Worm (Caenorhabditis elegans) whole organism, L4 larva: ENCODE data around the gene R10E8.5.
"Not testable (repeated sequence)": the region's sequence is repeated elsewhere in the genome, so short reads cannot be mapped to it uniquely, and the experiment has no call there.

Source experiments
- F10B5.3 ChIP-seq: sonication (generic microtip); optimal IDR thresholded peaks from 2 replicates; lab custom pipeline; 2016; ENCODE audit warnings: mild to moderate bottlenecking, missing genetic modification characterization, missing compliant biosample characterization
- T20F7.1 ChIP-seq: fragments of 200-800 bp; sonication (Bioruptor generic); optimal IDR thresholded peaks from 2 replicates; lab custom pipeline; 2018; ENCODE audit warnings: mild to moderate bottlenecking, missing genetic modification characterization, missing compliant biosample characterization
- T26A8.4 ChIP-seq: fragments of 200-800 bp; sonication (Bioruptor generic); IDR thresholded peaks from 2 replicates; pipeline ENCODE4 v1.3.6; 2022; ENCODE audit warnings: missing genetic modification characterization, missing compliant biosample characterization
- Y48G9A.11 ChIP-seq: fragments of 200-800 bp; sonication (Bioruptor generic); IDR thresholded peaks from 2 replicates; pipeline ENCODE4 v1.3.6; 2022; ENCODE audit warnings: missing genetic modification reagents, missing genetic modification characterization, missing compliant biosample characterization
- Y75B8A.6 ChIP-seq: fragments of 200-800 bp; sonication (Bioruptor generic); IDR thresholded peaks from 2 replicates; pipeline ENCODE4 v1.3.6; 2022; ENCODE audit warnings: missing genetic modification reagents, missing genetic modification characterization, missing compliant biosample characterization
- ZK337.2 ChIP-seq: fragments of 200-800 bp; sonication (Bioruptor generic); IDR thresholded peaks from 2 replicates; pipeline ENCODE4 v1.3.6; 2022; ENCODE audit warnings: missing genetic modification reagents, missing genetic modification characterization, missing compliant biosample characterization
- aha-1 ChIP-seq: fragments of 150-350 bp; peaks from one replicate; lab custom pipeline; 2014; ENCODE audit warnings: missing biosample characterization, missing genetic modification characterization
- attf-4 ChIP-seq: sonication (generic microtip); optimal IDR thresholded peaks from 3 replicates; lab custom pipeline; 2017; ENCODE audit warnings: missing biosample characterization, missing genetic modification characterization
- ceh-82 ChIP-seq: sonication (generic microtip); optimal IDR thresholded peaks from 2 replicates; lab custom pipeline; 2017; ENCODE audit warnings: missing biosample characterization, missing genetic modification characterization
- ces-1 ChIP-seq: fragments of 150-350 bp; sonication (generic microtip); optimal IDR thresholded peaks from 4 replicates; lab custom pipeline; 2014; ENCODE audit warnings: missing biosample characterization, missing genetic modification reagents, missing genetic modification characterization
- ctbp-1 ChIP-seq: fragments of 200-800 bp; sonication (Bioruptor generic); IDR thresholded peaks from 2 replicates; pipeline ENCODE4 v1.3.6; 2022; ENCODE audit warnings: missing genetic modification reagents, missing genetic modification characterization, missing compliant biosample characterization
- daf-12 ChIP-seq: fragments of 150-350 bp; optimal IDR thresholded peaks from 2 replicates; lab custom pipeline; 2014; ENCODE audit warnings: missing biosample characterization, missing genetic modification reagents, missing genetic modification characterization
- dpl-1 ChIP-seq: fragments of 150-350 bp; optimal IDR thresholded peaks from 2 replicates; lab custom pipeline; 2014; ENCODE audit warnings: missing biosample characterization, missing genetic modification reagents, missing genetic modification characterization
- egl-27 ChIP-seq: sonication (generic microtip); optimal IDR thresholded peaks from 3 replicates; lab custom pipeline; 2017; ENCODE audit warnings: missing biosample characterization, missing genetic modification reagents, missing genetic modification characterization
- fos-1 ChIP-seq: fragments of 150-350 bp; optimal IDR thresholded peaks from 2 replicates; lab custom pipeline; 2014; ENCODE audit warnings: missing biosample characterization, missing genetic modification characterization
- gei-8 ChIP-seq: fragments of 200-800 bp; sonication (Bioruptor generic); optimal IDR thresholded peaks from 2 replicates; lab custom pipeline; 2018; ENCODE audit warnings: mild to moderate bottlenecking, missing genetic modification characterization, missing compliant biosample characterization
- hlh-11 ChIP-seq: fragments of 200-800 bp; sonication (Bioruptor generic); optimal IDR thresholded peaks from 2 replicates; lab custom pipeline; 2018; ENCODE audit warnings: mild to moderate bottlenecking, missing genetic modification characterization, missing compliant biosample characterization
- lin-15B ChIP-seq: fragments of 150-350 bp; sonication (generic microtip); optimal IDR thresholded peaks from 3 replicates; lab custom pipeline; 2014; ENCODE audit warnings: missing biosample characterization, missing genetic modification characterization
- lin-29 ChIP-seq: fragments of 200-800 bp; sonication (Bioruptor generic); IDR thresholded peaks from 2 replicates; pipeline ENCODE4 v1.3.6; 2022; ENCODE audit warnings: missing genetic modification reagents, missing genetic modification characterization, missing compliant biosample characterization
- lir-3 ChIP-seq: sonication (generic microtip); optimal IDR thresholded peaks from 2 replicates; lab custom pipeline; 2016; ENCODE audit warnings: mild to moderate bottlenecking, missing genetic modification characterization, missing compliant biosample characterization
- lsy-2 ChIP-seq, 2 experiments: fragments of 150-350 bp in 1 of 2; sonication (generic microtip) in 1 of 2; optimal IDR thresholded peaks; 2 replicates each; lab custom pipeline; 2014 to 2017; ENCODE audit warnings: missing biosample characterization in 2 of 2, missing genetic modification characterization in 2 of 2
- mxl-3 ChIP-seq: fragments of 200-800 bp; sonication (Bioruptor generic); optimal IDR thresholded peaks from 2 replicates; lab custom pipeline; 2018; ENCODE audit warnings: mild to moderate bottlenecking, missing genetic modification characterization, missing compliant biosample characterization
- nhr-10 ChIP-seq: fragments of 150-350 bp; optimal IDR thresholded peaks from 2 replicates; lab custom pipeline; 2014; ENCODE audit warnings: missing biosample characterization, missing genetic modification characterization
- nhr-102 ChIP-seq: sonication (generic microtip); optimal IDR thresholded peaks from 2 replicates; lab custom pipeline; 2016; ENCODE audit warnings: mild to moderate bottlenecking, missing genetic modification characterization, moderate library complexity, missing compliant biosample characterization
- nhr-11 ChIP-seq: fragments of 150-350 bp; optimal IDR thresholded peaks from 2 replicates; lab custom pipeline; 2014; ENCODE audit warnings: missing biosample characterization, missing genetic modification characterization
- nhr-28 ChIP-seq: fragments of 150-350 bp; optimal IDR thresholded peaks from 2 replicates; lab custom pipeline; 2014; ENCODE audit warnings: missing biosample characterization, missing genetic modification characterization
- nhr-42 ChIP-seq: fragments of 200-800 bp; sonication (Bioruptor generic); IDR thresholded peaks from 2 replicates; pipeline ENCODE4 v1.3.6; 2022; ENCODE audit warnings: missing genetic modification characterization, missing compliant biosample characterization
- nhr-6 ChIP-seq: fragments of 150-350 bp; optimal IDR thresholded peaks from 2 replicates; lab custom pipeline; 2014; ENCODE audit warnings: missing biosample characterization, missing genetic modification characterization
- nhr-77 ChIP-seq: fragments of 150-350 bp; optimal IDR thresholded peaks from 2 replicates; lab custom pipeline; 2014; ENCODE audit warnings: missing biosample characterization, missing genetic modification characterization
- pha-4 ChIP-seq, 2 experiments: fragments of 150-350 bp in 1 of 2; fragments of 200-800 bp in 1 of 2; sonication (Bioruptor generic) in 1 of 2; IDR thresholded peaks in 1 of 2; optimal IDR thresholded peaks in 1 of 2; 2 replicates each; pipeline versions ENCODE4 v1.3.6 to Lab custom; 2014 to 2022; ENCODE audit warnings: missing genetic modification characterization in 2 of 2, missing genetic modification reagents in 2 of 2, missing biosample characterization in 1 of 2, missing compliant biosample characterization in 1 of 2
- pqm-1 ChIP-seq: sonication (generic microtip); optimal IDR thresholded peaks from 2 replicates; lab custom pipeline; 2017; ENCODE audit warnings: missing biosample characterization, missing genetic modification characterization
- sdz-12 ChIP-seq: fragments of 200-800 bp; sonication (Bioruptor generic); optimal IDR thresholded peaks from 2 replicates; lab custom pipeline; 2018; ENCODE audit warnings: mild to moderate bottlenecking, missing genetic modification characterization, missing compliant biosample characterization
- set-16 ChIP-seq: fragments of 200-800 bp; sonication (Bioruptor generic); IDR thresholded peaks from 2 replicates; pipeline ENCODE4 v1.3.6; 2022; ENCODE audit warnings: missing genetic modification reagents, missing genetic modification characterization, missing compliant biosample characterization
- skn-1 ChIP-seq: fragments of 150-350 bp; optimal IDR thresholded peaks from 2 replicates; lab custom pipeline; 2014; ENCODE audit warnings: missing biosample characterization, missing genetic modification characterization
- snpc-1.2 ChIP-seq: fragments of 200-800 bp; sonication (Bioruptor generic); IDR thresholded peaks from 2 replicates; pipeline ENCODE4 v1.3.6; 2022; ENCODE audit warnings: missing genetic modification reagents, missing genetic modification characterization, missing compliant biosample characterization
- snpc-4 ChIP-seq: fragments of 150-350 bp; optimal IDR thresholded peaks from 2 replicates; lab custom pipeline; 2014; ENCODE audit warnings: missing biosample characterization, missing genetic modification characterization
- spr-1 ChIP-seq: sonication (generic microtip); optimal IDR thresholded peaks from 2 replicates; lab custom pipeline; 2016; ENCODE audit warnings: mild to moderate bottlenecking, missing genetic modification characterization, missing compliant biosample characterization
- tra-1 ChIP-seq: fragments of 200-800 bp; sonication (Bioruptor generic); IDR thresholded peaks from 2 replicates; pipeline ENCODE4 v1.3.6; 2022; ENCODE audit warnings: missing genetic modification reagents, missing genetic modification characterization, missing compliant biosample characterization
- zfp-3 ChIP-seq: fragments of 200-800 bp; sonication (Bioruptor generic); conservative IDR thresholded peaks from 2 replicates; pipeline ENCODE4 v1.3.6; 2022; ENCODE audit warnings: missing genetic modification reagents, missing genetic modification characterization, missing compliant biosample characterization
- zip-11 ChIP-seq: fragments of 200-800 bp; sonication (Bioruptor generic); IDR thresholded peaks from 2 replicates; pipeline ENCODE4 v1.3.6; 2022; ENCODE audit warnings: missing genetic modification characterization, missing compliant biosample characterization
- ztf-11 ChIP-seq: fragments of 150-350 bp; optimal IDR thresholded peaks from 2 replicates; lab custom pipeline; 2014; ENCODE audit warnings: missing biosample characterization, missing genetic modification characterization
- ztf-7 ChIP-seq: fragments of 150-350 bp; optimal IDR thresholded peaks from 2 replicates; lab custom pipeline; 2014; ENCODE audit warnings: missing biosample characterization, missing genetic modification characterization

The R10E8.5 gene

DNA sequence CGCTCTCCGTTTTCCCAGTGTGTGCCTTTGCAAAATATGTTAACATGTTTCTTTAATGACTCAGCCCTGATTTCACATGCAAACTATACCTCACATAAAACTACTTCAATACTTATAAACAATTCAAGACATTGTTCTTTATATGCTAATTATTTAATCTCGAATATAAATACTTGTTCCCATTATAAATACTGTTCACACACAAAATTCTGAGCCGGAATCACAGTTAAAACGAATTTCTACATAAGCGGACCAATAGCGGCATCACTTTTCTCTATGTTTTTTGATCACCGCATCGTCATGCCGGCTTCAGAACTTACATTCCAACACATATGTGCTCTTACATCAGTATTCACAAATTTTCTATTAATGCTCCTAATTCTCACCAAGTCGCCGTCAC lies at the start of gene R10E8.5:
TSS of gene R10E8.5 (plus strand) at position 301 of the 400 bp plus-strand sequence.
- TF ChIP-seq lin-15B (no peak), pqm-1 (no peak), lsy-2 (tag; optimal IDR thresholded peaks at IDR 0.05; lab: Kevin White, UChicago) (no peak), nhr-42 (GFP tag; lab: Robert Waterston, UW) (no peak), gei-8 (no peak)

DNA sequence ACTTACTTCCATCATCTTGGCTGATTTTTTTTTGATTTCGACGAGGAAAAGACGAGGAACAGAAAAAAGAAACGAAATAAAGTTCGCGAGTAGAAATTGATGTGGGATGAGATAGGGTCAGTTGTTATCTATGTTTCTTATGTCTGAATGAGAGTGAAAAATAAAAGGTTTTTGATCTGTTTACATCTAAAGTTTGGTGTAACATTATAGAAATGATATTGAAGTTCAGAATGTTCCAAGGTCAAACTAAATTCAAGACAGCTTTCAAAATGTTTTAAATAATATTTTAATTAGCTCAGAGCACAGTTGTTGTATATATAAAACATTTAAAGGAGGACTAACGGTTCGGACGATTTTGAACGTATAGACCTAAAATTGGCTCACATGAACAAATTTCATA lies 45.5 kb upstream of the R10E8.5 start, which contains the start of gene F16H6.7:
TSS of gene F16H6.7 (minus strand) at position 101 of the 400 bp plus-strand sequence.
- TF ChIP-seq egl-27 (tag; lab: Kevin White, UChicago) (no peak), pha-4 (GFP tag; IDR thresholded peaks at IDR 0.05; lab: Robert Waterston, UW) (no peak), pha-4 (tag; optimal IDR thresholded peaks at IDR 0.05; lab: Kevin White, UChicago) (no peak), nhr-28 (no peak), lir-3 (tag; lab: Kevin White, UChicago) (no peak), nhr-10 (tag; lab: Kevin White, UChicago) (no peak), ceh-82 (tag; lab: Kevin White, UChicago) (no peak), F10B5.3 (no peak), mxl-3 (no peak), skn-1 (tag; lab: Kevin White, UChicago) (no peak), T20F7.1 (GFP tag; lab: Kevin White, UChicago) (no peak), sdz-12 (GFP tag; lab: Kevin White, UChicago) (no peak), nhr-77 (no peak), dpl-1 (GFP tag; lab: Kevin White, UChicago) (no peak), ztf-11 (tag; lab: Kevin White, UChicago) (no peak), snpc-4 (no peak), Y75B8A.6 (GFP tag; lab: Robert Waterston, UW) (no peak), zfp-3 (no peak), Y48G9A.11 (no peak), ZK337.2 (GFP tag; lab: Robert Waterston, UW) (no peak), ces-1 (no peak)

DNA sequence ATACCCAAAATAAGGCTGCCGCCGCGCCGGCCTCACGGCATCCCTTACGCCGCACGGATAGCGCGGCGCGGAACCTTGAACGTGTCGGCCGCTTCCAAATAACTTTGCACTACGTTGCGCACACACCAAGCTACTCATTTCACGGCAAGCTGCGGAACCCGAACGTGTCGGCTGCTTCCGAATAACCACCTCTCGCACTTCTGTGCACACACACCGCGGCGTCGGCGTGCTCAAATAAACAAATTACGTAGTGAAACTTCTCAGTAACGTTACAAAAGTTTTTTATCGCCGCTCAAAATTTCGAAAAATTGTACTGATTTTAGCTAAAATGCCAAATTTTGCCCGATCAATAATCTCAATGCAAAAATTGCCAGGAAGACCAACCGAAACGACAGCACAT lies 41.7 kb upstream of the R10E8.5 start:
- TF ChIP-seq aha-1 (tag; lab: Kevin White, UChicago) (peak; percentile 90), lin-15B (no peak), set-16 (GFP tag; lab: Robert Waterston, UW) (peak; percentile 49; the same call in 1 of the 2 replicates), nhr-11 (tag; lab: Kevin White, UChicago) (no peak), spr-1 (tag; lab: Kevin White, UChicago) (no peak), ztf-7 (no peak)
- TF ChIP-seq, all 104 proteins: peak for 2

DNA sequence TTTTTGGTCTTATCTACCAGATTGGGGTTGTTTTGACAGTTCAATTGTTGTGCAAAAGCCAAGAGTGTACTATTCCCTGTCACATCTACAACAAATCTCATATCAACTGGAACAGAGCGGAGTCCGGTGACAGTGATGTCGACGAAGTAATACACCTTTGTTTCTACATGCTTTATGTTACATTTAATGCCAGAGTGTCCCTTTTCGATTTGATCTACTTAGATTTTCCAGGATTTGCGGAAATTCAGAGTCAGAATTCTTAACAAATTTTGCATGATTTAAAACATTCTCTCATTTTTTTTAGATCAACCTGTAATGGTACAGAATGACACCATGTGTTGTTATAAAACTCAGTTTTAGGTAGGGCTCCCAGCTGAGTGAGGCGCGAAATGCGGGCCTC lies 38.4 kb upstream of the R10E8.5 start, which contains the start of gene F16H6.8:
TSS of gene F16H6.8 (minus strand) at position 101 of the 400 bp plus-strand sequence.
- not testable (repeated sequence) for TF ChIP-seq pha-4 (GFP tag; IDR thresholded peaks at IDR 0.05; lab: Robert Waterston, UW); pha-4 (tag; optimal IDR thresholded peaks at IDR 0.05; lab: Kevin White, UChicago); dpl-1 (GFP tag; lab: Kevin White, UChicago); T26A8.4

DNA sequence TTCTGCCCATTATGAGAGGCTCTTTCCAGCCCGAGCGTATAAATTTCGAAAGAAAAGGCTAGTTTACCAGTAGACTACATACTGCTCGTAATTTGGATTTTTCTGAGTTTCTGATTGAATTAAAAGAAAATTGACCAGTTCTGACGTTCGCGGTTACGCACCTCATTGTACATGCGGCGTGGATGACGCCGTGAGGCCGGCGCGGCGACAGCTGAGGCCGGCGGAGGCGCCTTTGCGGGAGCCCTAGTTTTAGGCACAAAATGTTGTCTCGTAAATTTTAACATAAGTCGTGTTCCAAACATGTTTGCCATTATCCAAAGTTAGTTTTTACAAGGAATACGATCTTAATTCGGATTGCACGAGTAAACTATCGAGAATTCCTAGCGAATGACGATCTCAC lies 37.8 kb upstream of the R10E8.5 start, which contains the start of gene F16H6.9:
TSS of gene F16H6.9 (plus strand) at position 301 of the 400 bp plus-strand sequence.
- TF ChIP-seq hlh-11 (tag; lab: Kevin White, UChicago); ces-1; tra-1: not testable (repeated sequence)

DNA sequence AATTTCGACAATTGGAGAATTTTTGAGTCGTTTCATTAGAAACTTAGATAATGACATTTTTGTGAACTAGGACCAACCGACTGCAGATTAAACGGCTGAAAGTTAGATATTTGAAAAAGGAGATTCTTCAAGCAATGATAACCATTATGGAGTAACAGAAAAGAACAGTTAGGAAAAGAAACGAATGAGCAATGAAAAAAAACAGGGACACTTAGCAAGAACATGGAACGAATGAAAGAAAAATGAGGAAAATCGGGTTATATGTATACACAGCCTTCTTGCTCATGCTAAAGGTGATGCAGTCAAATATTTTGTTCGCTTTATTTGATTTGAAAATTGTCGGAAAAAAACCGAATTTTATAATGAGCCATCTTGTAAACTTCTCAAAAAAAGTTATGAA lies 30.2 kb upstream of the R10E8.5 start, which contains the start of gene F16H6.10:
TSS of gene F16H6.10 (minus strand) at position 101 of the 400 bp plus-strand sequence.
- TF ChIP-seq zip-11 (GFP tag; lab: Robert Waterston, UW), result no peak
- TF ChIP-seq attf-4, result no peak
- TF ChIP-seq daf-12, result no peak
- no peak for TF ChIP-seq lin-29 (GFP tag; lab: Robert Waterston, UW)
- no peak for TF ChIP-seq sdz-12 (GFP tag; lab: Kevin White, UChicago)
- no peak for TF ChIP-seq ctbp-1 (GFP tag; lab: Robert Waterston, UW)
- TF ChIP-seq nhr-6, result no peak
- no peak for TF ChIP-seq nhr-102 (tag; lab: Kevin White, UChicago)
- TF ChIP-seq dpl-1 (GFP tag; lab: Kevin White, UChicago), result no peak
- TF ChIP-seq fos-1, result no peak
- no peak for TF ChIP-seq snpc-1.2
